Worm (Caenorhabditis elegans): ENCODE results near the gene hsp-75.

DNA sequence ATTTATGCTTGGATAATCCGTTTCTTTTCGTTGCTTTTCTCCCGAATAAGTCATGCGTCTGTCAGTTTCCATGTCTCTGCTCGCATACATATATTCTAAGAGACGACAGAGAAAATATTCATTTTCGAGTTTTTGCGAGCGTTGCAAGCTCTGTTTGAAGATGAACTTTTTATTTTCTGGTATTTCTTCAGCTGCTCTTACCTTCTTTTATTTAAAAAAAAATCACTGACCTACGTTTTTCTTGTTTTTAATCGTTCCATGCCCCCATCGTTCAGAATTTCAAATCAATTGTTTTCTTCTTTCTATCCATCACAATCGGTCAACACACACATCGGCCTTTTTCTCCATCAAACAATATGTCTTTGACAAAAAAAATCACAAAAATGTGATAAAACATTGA, 16.0 kb downstream of the hsp-75 start:
- no peak for TF ChIP-seq pag-3 (tag; optimal IDR thresholded peaks at IDR 0.05; ENCODE audit: borderline replicate concordance, insufficient read depth)
- no peak for TF ChIP-seq unc-130 (tag; optimal IDR thresholded peaks at IDR 0.05)
- TF ChIP-seq ama-1 (optimal IDR thresholded peaks at IDR 0.05), result no peak
- no peak for TF ChIP-seq elt-2 (tag; optimal IDR thresholded peaks at IDR 0.05)
- no peak for TF ChIP-seq mep-1 (tag; optimal IDR thresholded peaks at IDR 0.05)
- TF ChIP-seq ztf-4 (tag; optimal IDR thresholded peaks at IDR 0.05), result no peak
- no peak for TF ChIP-seq snpc-4 (tag; optimal IDR thresholded peaks at IDR 0.05)
- TF ChIP-seq nhr-28 (tag; optimal IDR thresholded peaks at IDR 0.05), result no peak
- no peak for TF ChIP-seq unc-62 (GFP tag; optimal IDR thresholded peaks at IDR 0.05)
- no peak for TF ChIP-seq lin-39 (tag; optimal IDR thresholded peaks at IDR 0.05)
- no peak for TF ChIP-seq skn-1 (tag; optimal IDR thresholded peaks at IDR 0.05)
- no peak for TF ChIP-seq C16A3.4 (tag; optimal IDR thresholded peaks at IDR 0.05)

Measured in whole organism, L1 larva.